Fruit fly (Drosophila melanogaster): ENCODE measurements around the gene CG34175.

DNA sequence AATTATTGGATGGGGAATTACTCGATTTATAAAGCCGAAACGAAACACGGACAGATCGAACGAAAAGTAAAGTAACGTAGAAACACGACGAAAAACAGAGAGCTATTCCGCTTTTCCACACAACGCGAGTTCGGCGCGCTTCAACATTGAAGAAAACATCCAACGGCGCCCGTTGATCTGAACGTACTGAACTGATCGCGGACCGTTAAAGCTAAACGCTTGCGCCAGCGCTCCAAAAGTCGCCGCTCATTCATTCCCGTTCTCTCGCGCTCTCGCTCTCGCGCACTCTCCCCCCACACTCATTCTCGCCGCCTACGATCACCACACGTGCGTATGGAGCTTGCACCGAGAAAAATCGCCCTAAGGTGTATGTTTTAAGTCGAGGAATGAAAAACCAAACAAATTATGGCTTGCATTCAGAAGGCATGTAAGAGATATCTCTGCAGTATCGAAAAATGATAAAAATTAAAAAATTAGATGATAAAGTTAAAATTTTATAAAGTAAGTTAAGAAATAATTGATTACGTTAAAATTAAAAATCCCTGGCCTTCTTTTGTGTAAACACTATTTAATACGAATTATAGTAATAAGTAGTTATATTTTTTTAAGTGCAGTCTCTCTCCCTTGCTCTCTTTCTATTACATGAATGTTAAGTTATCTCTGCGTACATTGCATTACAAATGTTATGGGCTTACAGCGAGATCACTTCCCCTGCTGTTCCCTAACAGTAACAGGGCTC lies 43.0 kb upstream of the CG34175 start, which contains the start of gene E23:
- TF ChIP-seq ranshi (GFP tag; IDR thresholded peaks at IDR 0.05) (peak; percentile 97), gce (GFP tag; IDR thresholded peaks at IDR 0.05) (peak; percentile 94), CG11398 (GFP tag; optimal IDR thresholded peaks at IDR 0.05) (peak; percentile 79), CG8478 (optimal IDR thresholded peaks at IDR 0.05) (no peak), slp2 (GFP tag; optimal IDR thresholded peaks at IDR 0.05) (peak; percentile 96), dan (GFP tag; IDR thresholded peaks at IDR 0.05) (peak; percentile 76), pho (GFP tag; optimal IDR thresholded peaks at IDR 0.05) (peak; percentile 96), sim (GFP tag; IDR thresholded peaks at IDR 0.05) (peak; percentile 95)
